Worm (Caenorhabditis elegans) whole organism, L4 larva: ENCODE measurements around the gene ZK177.2.

Experiments
- R02D3.7 ChIP-seq: fragments of 150-350 bp; sonication (generic microtip); optimal IDR thresholded peaks from 3 replicates; lab custom pipeline; 2014; ENCODE audit warnings: missing biosample characterization, missing genetic modification characterization
- T20F7.1 ChIP-seq: fragments of 200-800 bp; sonication (Bioruptor generic); optimal IDR thresholded peaks from 2 replicates; lab custom pipeline; 2018; ENCODE audit warnings: mild to moderate bottlenecking, missing genetic modification characterization, missing compliant biosample characterization
- Y105C5A.15 ChIP-seq: fragments of 200-800 bp; sonication (Bioruptor generic); IDR thresholded peaks from 2 replicates; pipeline ENCODE4 v1.3.6; 2022; ENCODE audit warnings: missing genetic modification characterization, missing compliant biosample characterization
- Y48G9A.11 ChIP-seq: fragments of 200-800 bp; sonication (Bioruptor generic); IDR thresholded peaks from 2 replicates; pipeline ENCODE4 v1.3.6; 2022; ENCODE audit warnings: missing genetic modification reagents, missing genetic modification characterization, missing compliant biosample characterization
- Y75B8A.6 ChIP-seq: fragments of 200-800 bp; sonication (Bioruptor generic); IDR thresholded peaks from 2 replicates; pipeline ENCODE4 v1.3.6; 2022; ENCODE audit warnings: missing genetic modification reagents, missing genetic modification characterization, missing compliant biosample characterization
- aha-1 ChIP-seq: fragments of 150-350 bp; peaks from one replicate; lab custom pipeline; 2014; ENCODE audit warnings: missing biosample characterization, missing genetic modification characterization
- ama-1 ChIP-seq: fragments of 150-350 bp; optimal IDR thresholded peaks from 2 replicates; lab custom pipeline; 2014; ENCODE audit warnings: inconsistent platforms, mixed read lengths
- attf-4 ChIP-seq: sonication (generic microtip); optimal IDR thresholded peaks from 3 replicates; lab custom pipeline; 2017; ENCODE audit warnings: missing biosample characterization, missing genetic modification characterization
- ceh-28 ChIP-seq: fragments of 150-350 bp; optimal IDR thresholded peaks from 2 replicates; lab custom pipeline; 2014; ENCODE audit warnings: missing biosample characterization, missing genetic modification reagents, missing genetic modification characterization
- ceh-44 ChIP-seq: fragments of 200-800 bp; sonication (Bioruptor generic); IDR thresholded peaks from 2 replicates; pipeline ENCODE4 v1.3.6; 2022; ENCODE audit warnings: missing genetic modification reagents, missing genetic modification characterization, missing compliant biosample characterization
- ceh-62 ChIP-seq: sonication (generic microtip); optimal IDR thresholded peaks from 2 replicates; lab custom pipeline; 2017; ENCODE audit warnings: missing biosample characterization, missing genetic modification characterization
- cey-2 ChIP-seq: sonication (generic microtip); optimal IDR thresholded peaks from 3 replicates; lab custom pipeline; 2017; ENCODE audit warnings: missing genetic modification characterization, mild to moderate bottlenecking, missing compliant biosample characterization, antibody characterized with exemption, borderline replicate concordance; ENCODE audit not compliant: insufficient read depth
- ctbp-1 ChIP-seq: fragments of 200-800 bp; sonication (Bioruptor generic); IDR thresholded peaks from 2 replicates; pipeline ENCODE4 v1.3.6; 2022; ENCODE audit warnings: missing genetic modification reagents, missing genetic modification characterization, missing compliant biosample characterization
- daf-12 ChIP-seq: fragments of 150-350 bp; optimal IDR thresholded peaks from 2 replicates; lab custom pipeline; 2014; ENCODE audit warnings: missing biosample characterization, missing genetic modification reagents, missing genetic modification characterization
- daf-8 ChIP-seq: fragments of 200-800 bp; sonication (Bioruptor generic); IDR thresholded peaks from 2 replicates; pipeline ENCODE4 v1.3.6; 2022; ENCODE audit warnings: missing genetic modification characterization, missing compliant biosample characterization
- dmd-8 ChIP-seq: fragments of 200-800 bp; sonication (Bioruptor generic); IDR thresholded peaks from 2 replicates; pipeline ENCODE4 v1.3.6; 2022; ENCODE audit warnings: missing genetic modification characterization, missing compliant biosample characterization
- fkh-10 ChIP-seq: fragments of 150-350 bp; optimal IDR thresholded peaks from 2 replicates; lab custom pipeline; 2014; ENCODE audit warnings: missing biosample characterization, missing genetic modification reagents, missing genetic modification characterization
- fos-1 ChIP-seq: fragments of 150-350 bp; optimal IDR thresholded peaks from 2 replicates; lab custom pipeline; 2014; ENCODE audit warnings: missing biosample characterization, missing genetic modification characterization
- hlh-30 ChIP-seq: sonication (generic microtip); optimal IDR thresholded peaks from 2 replicates; lab custom pipeline; 2017; ENCODE audit warnings: antibody characterized with exemption, mild to moderate bottlenecking, missing genetic modification characterization, missing compliant biosample characterization; ENCODE audit not compliant: insufficient read depth
- lin-38 ChIP-seq: fragments of 200-800 bp; sonication (Bioruptor generic); IDR thresholded peaks from 2 replicates; pipeline ENCODE4 v1.3.6; 2022; ENCODE audit warnings: missing genetic modification reagents, missing genetic modification characterization, missing compliant biosample characterization
- madf-5 ChIP-seq, 2 experiments: fragments of 200-800 bp; sonication (Bioruptor generic); IDR thresholded peaks; 2 replicates each; pipeline ENCODE4 v1.3.6; 2022; ENCODE audit warnings: missing compliant biosample characterization in 2 of 2, missing genetic modification characterization in 2 of 2
- mdl-1 ChIP-seq, 2 experiments: fragments of 150-350 bp in 1 of 2; sonication (generic microtip) in 1 of 2; optimal IDR thresholded peaks; 2 replicates each; lab custom pipeline; 2014 to 2017; ENCODE audit warnings: missing biosample characterization in 2 of 2, missing genetic modification characterization in 2 of 2
- mxl-2 ChIP-seq: fragments of 200-800 bp; sonication (Bioruptor generic); conservative IDR thresholded peaks from 2 replicates; pipeline ENCODE4 v1.3.6; 2022; ENCODE audit warnings: missing genetic modification reagents, missing genetic modification characterization, missing compliant biosample characterization
- nhr-102 ChIP-seq: sonication (generic microtip); optimal IDR thresholded peaks from 2 replicates; lab custom pipeline; 2016; ENCODE audit warnings: mild to moderate bottlenecking, missing genetic modification characterization, moderate library complexity, missing compliant biosample characterization
- nhr-237 ChIP-seq: sonication (generic microtip); optimal IDR thresholded peaks from 2 replicates; lab custom pipeline; 2017; ENCODE audit warnings: missing biosample characterization, missing genetic modification characterization
- nhr-25 ChIP-seq: sonication (generic microtip); optimal IDR thresholded peaks from 2 replicates; lab custom pipeline; 2017; ENCODE audit warnings: missing genetic modification characterization, mild to moderate bottlenecking, missing compliant biosample characterization, antibody characterized with exemption, moderate library complexity, borderline replicate concordance; ENCODE audit not compliant: insufficient read depth
- nhr-41 ChIP-seq: fragments of 200-800 bp; sonication (Bioruptor generic); IDR thresholded peaks from 2 replicates; pipeline ENCODE4 v1.3.6; 2022; ENCODE audit warnings: missing genetic modification reagents, missing genetic modification characterization, missing compliant biosample characterization
- pqm-1 ChIP-seq: sonication (generic microtip); optimal IDR thresholded peaks from 2 replicates; lab custom pipeline; 2017; ENCODE audit warnings: missing biosample characterization, missing genetic modification characterization
- rbr-2 ChIP-seq: sonication (generic microtip); optimal IDR thresholded peaks from 2 replicates; lab custom pipeline; 2016; ENCODE audit warnings: missing genotype, missing genetic modification characterization, missing compliant biosample characterization
- saeg-2 ChIP-seq: fragments of 200-800 bp; sonication (Bioruptor generic); IDR thresholded peaks from 2 replicates; pipeline ENCODE4 v1.3.6; 2022; ENCODE audit warnings: missing genetic modification reagents, missing genetic modification characterization, missing compliant biosample characterization
- sdz-12 ChIP-seq: fragments of 200-800 bp; sonication (Bioruptor generic); optimal IDR thresholded peaks from 2 replicates; lab custom pipeline; 2018; ENCODE audit warnings: mild to moderate bottlenecking, missing genetic modification characterization, missing compliant biosample characterization
- spr-1 ChIP-seq: sonication (generic microtip); optimal IDR thresholded peaks from 2 replicates; lab custom pipeline; 2016; ENCODE audit warnings: mild to moderate bottlenecking, missing genetic modification characterization, missing compliant biosample characterization
- tra-1 ChIP-seq: fragments of 200-800 bp; sonication (Bioruptor generic); IDR thresholded peaks from 2 replicates; pipeline ENCODE4 v1.3.6; 2022; ENCODE audit warnings: missing genetic modification reagents, missing genetic modification characterization, missing compliant biosample characterization
- unc-62 ChIP-seq, 3 experiments: fragments of 150-350 bp in 1 of 3; sonication (generic microtip); optimal IDR thresholded peaks in 2 of 3; peaks in 1 of 3; 1 replicate in 1 of 3; 2 replicates in 2 of 3; lab custom pipeline; 2014 to 2017; ENCODE audit warnings: missing biosample characterization in 3 of 3, missing genetic modification characterization in 3 of 3, missing genetic modification reagents in 3 of 3, missing genotype in 1 of 3
- vab-7 ChIP-seq: fragments of 200-800 bp; sonication (Bioruptor generic); IDR thresholded peaks from 2 replicates; pipeline ENCODE4 v1.3.6; 2022; ENCODE audit warnings: missing genetic modification reagents, missing genetic modification characterization, missing compliant biosample characterization
- zag-1 ChIP-seq: fragments of 150-350 bp; optimal IDR thresholded peaks from 2 replicates; lab custom pipeline; 2014; ENCODE audit warnings: missing biosample characterization, missing genetic modification characterization
- ztf-11 ChIP-seq: fragments of 150-350 bp; optimal IDR thresholded peaks from 2 replicates; lab custom pipeline; 2014; ENCODE audit warnings: missing biosample characterization, missing genetic modification characterization
- ztf-7 ChIP-seq: fragments of 150-350 bp; optimal IDR thresholded peaks from 2 replicates; lab custom pipeline; 2014; ENCODE audit warnings: missing biosample characterization, missing genetic modification characterization

The ZK177.2 gene

ce11 chrII:5518055-5518454 is 955 bp upstream of the ZK177.2 start:
- TF ChIP-seq Y75B8A.6 (GFP tag; lab: Robert Waterston, UW): no peak
- no peak for TF ChIP-seq sdz-12 (GFP tag; lab: Kevin White, UChicago)
- TF ChIP-seq madf-5 (GFP tag; IDR thresholded peaks at IDR 0.05; lab: Robert Waterston, UW): no peak
- TF ChIP-seq ztf-7 (tag; lab: Kevin White, UChicago): no peak
- TF ChIP-seq ctbp-1 (GFP tag; lab: Robert Waterston, UW): no peak
- TF ChIP-seq mdl-1 (tag; optimal IDR thresholded peaks at IDR 0.05; lab: Kevin White, UChicago): no peak
- TF ChIP-seq aha-1 (tag; lab: Kevin White, UChicago): no peak
- no peak for TF ChIP-seq lin-38 (GFP tag; lab: Robert Waterston, UW)
- TF ChIP-seq ceh-44 (GFP tag; lab: Robert Waterston, UW): no peak
- no peak for TF ChIP-seq ztf-11 (tag; lab: Kevin White, UChicago)
- no peak for TF ChIP-seq spr-1
- no peak for TF ChIP-seq pqm-1 (tag; lab: Kevin White, UChicago)
- no peak for TF ChIP-seq attf-4 (tag; lab: Kevin White, UChicago)

DNA sequence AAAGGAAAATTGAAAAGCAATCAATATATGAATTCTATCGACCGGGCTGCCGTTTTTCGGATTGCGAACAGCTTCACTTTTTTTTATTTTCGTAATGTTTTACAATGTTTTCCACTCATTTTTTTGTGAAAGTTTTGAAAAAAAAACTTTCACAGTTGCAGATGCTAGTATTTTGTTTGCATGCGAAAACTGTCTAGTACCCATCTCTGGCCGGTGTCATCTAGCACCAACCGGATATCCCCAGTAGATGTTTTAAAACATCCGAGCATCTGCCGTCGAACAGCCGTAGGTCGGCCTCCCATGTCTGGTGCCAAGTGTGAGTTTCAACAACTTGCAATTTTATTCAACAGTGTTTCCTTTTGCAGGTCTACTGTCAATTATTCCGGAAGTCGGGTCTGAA is 2.4 kb downstream of the ZK177.2 start, which contains the start of gene ZK177.12:
Gene ZK177.12 (plus strand): TSS at position 301 of the 400 bp plus-strand sequence.
- no peak for TF ChIP-seq daf-8 (GFP tag; lab: Robert Waterston, UW)
- no peak for TF ChIP-seq ceh-28 (tag; lab: Kevin White, UChicago)
- no peak for TF ChIP-seq vab-7 (GFP tag; lab: Robert Waterston, UW)
- no peak for TF ChIP-seq fkh-10 (GFP tag; lab: Kevin White, UChicago)
- no peak for TF ChIP-seq T20F7.1
- no peak for TF ChIP-seq ama-1
- no peak for TF ChIP-seq unc-62 (GFP tag; optimal IDR thresholded peaks at IDR 0.05 in 1 of 2; lab: Kevin White, UChicago)
- no peak for TF ChIP-seq unc-62 (tag; optimal IDR thresholded peaks at IDR 0.05; lab: Kevin White, UChicago)
- no peak for TF ChIP-seq mxl-2
- no peak for TF ChIP-seq zag-1 (tag; lab: Kevin White, UChicago)
- TF ChIP-seq daf-12 (tag; lab: Kevin White, UChicago): no peak
- no peak for TF ChIP-seq tra-1
- no peak for TF ChIP-seq sdz-12 (GFP tag; lab: Kevin White, UChicago)
- no peak for TF ChIP-seq nhr-25 (tag; lab: Kevin White, UChicago)
- no peak for TF ChIP-seq fos-1
- no peak for TF ChIP-seq nhr-237 (tag; lab: Kevin White, UChicago)
- no peak for TF ChIP-seq Y105C5A.15 (GFP tag; lab: Robert Waterston, UW)
- no peak for TF ChIP-seq cey-2

ce11 chrII:5522637-5523036 is 3.6 kb downstream of the ZK177.2 start, which contains the start of gene ZK177.11:
ZK177.11 (plus strand) TSS chrII:5522937.
- TF ChIP-seq spr-1 (no peak), ama-1 (no peak), Y48G9A.11 (GFP tag; lab: Robert Waterston, UW) (no peak), ceh-62 (tag; lab: Kevin White, UChicago) (no peak), saeg-2 (GFP tag; lab: Robert Waterston, UW) (no peak), dmd-8 (GFP tag; lab: Robert Waterston, UW) (no peak)

- TF ChIP-seq fos-1 (no peak), sdz-12 (GFP tag; lab: Kevin White, UChicago) (no peak), hlh-30 (tag; lab: Kevin White, UChicago) (no peak), R02D3.7 (tag; lab: Kevin White, UChicago) (no peak), nhr-102 (tag; lab: Kevin White, UChicago) (no peak), rbr-2 (no peak), nhr-41 (GFP tag; lab: Robert Waterston, UW) (no peak)
- TF ChIP-seq, all 104 proteins: peak for 0
These were observed 6.3 kb downstream of the ZK177.2 start, which contains the start of gene tbx-35 for ce11 chrII:5525297-5525696. tbx-35 (minus strand) TSS chrII:5525397.
